Fruit fly (Drosophila melanogaster) whole organism, embryonic: ENCODE data around the gene CG43897.

Experiments
- Awh ChIP-seq: fragments of 200-800 bp; sonication (Bioruptor generic); IDR thresholded peaks from 2 replicates; pipeline ENCODE4, ENCODE4 v1.3.6; 2022; ENCODE audit warnings: missing biosample characterization, missing genetic modification characterization
- BEAF-32 ChIP-seq: fragments of 200-800 bp; sonication (Bioruptor generic); optimal IDR thresholded peaks from 3 replicates; lab custom pipeline; 2017; ENCODE audit warnings: missing biosample characterization, missing genetic modification characterization, mild to moderate bottlenecking, moderate library complexity, missing genetic modification reagents
- Bteb2 ChIP-seq: fragments of 200-800 bp; sonication (Bioruptor generic); optimal IDR thresholded peaks from 2 replicates; lab custom pipeline; 2016; ENCODE audit warnings: missing biosample characterization, missing genetic modification characterization
- CG10209 ChIP-seq: fragments of 200-800 bp; sonication (Bioruptor generic); optimal IDR thresholded peaks from 3 replicates; lab custom pipeline; 2017; ENCODE audit warnings: missing biosample characterization, mild to moderate bottlenecking, missing genetic modification characterization, missing genetic modification reagents
- CG10267 ChIP-seq: fragments of 200-800 bp; sonication (Bioruptor generic); optimal IDR thresholded peaks from 2 replicates; lab custom pipeline; 2018; ENCODE audit warnings: missing biosample characterization, mild to moderate bottlenecking, missing genetic modification characterization, moderate library complexity
- CG10321 ChIP-seq: fragments of 200-800 bp; sonication (Bioruptor generic); IDR thresholded peaks from 2 replicates; pipeline ENCODE4 v1.3.6; 2022; ENCODE audit warnings: missing biosample characterization, missing genetic modification characterization
- CG10654 ChIP-seq: fragments of 200-800 bp; sonication (Bioruptor generic); optimal IDR thresholded peaks from 2 replicates; lab custom pipeline; 2016; ENCODE audit warnings: missing biosample characterization, missing genetic modification characterization
- CG11093 ChIP-seq: fragments of 200-800 bp; sonication (Bioruptor generic); IDR thresholded peaks from 3 replicates; pipeline ENCODE4 v1.3.6; 2022; ENCODE audit warnings: missing biosample characterization, missing genetic modification characterization
- CG11247 ChIP-seq: fragments of 200-800 bp; sonication (Bioruptor generic); IDR thresholded peaks from 2 replicates; pipeline ENCODE4 v1.3.6; 2022; ENCODE audit warnings: missing biosample characterization, missing genetic modification characterization
- CG12071 ChIP-seq: fragments of 200-800 bp; sonication (Bioruptor generic); optimal IDR thresholded peaks from 3 replicates; lab custom pipeline; 2018; ENCODE audit warnings: missing biosample characterization, mild to moderate bottlenecking, missing genetic modification characterization
- CG12299 ChIP-seq: fragments of 200-800 bp; sonication (Bioruptor generic); optimal IDR thresholded peaks from 2 replicates; lab custom pipeline; 2018; ENCODE audit warnings: missing biosample characterization, mild to moderate bottlenecking, missing genetic modification characterization
- CG13296 ChIP-seq: fragments of 200-800 bp; sonication (Bioruptor generic); optimal IDR thresholded peaks from 3 replicates; lab custom pipeline; 2018; ENCODE audit warnings: missing biosample characterization, mild to moderate bottlenecking, missing genetic modification characterization
- CG13775 ChIP-seq: fragments of 200-800 bp; sonication (Bioruptor generic); optimal IDR thresholded peaks from 3 replicates; lab custom pipeline; 2017; ENCODE audit warnings: missing biosample characterization, mild to moderate bottlenecking, missing genetic modification characterization
- CG17328 ChIP-seq: fragments of 200-800 bp; sonication (Bioruptor generic); IDR thresholded peaks from 2 replicates; pipeline ENCODE4 v1.3.6; 2022; ENCODE audit warnings: missing biosample characterization, missing genetic modification characterization
- CG31441 ChIP-seq: fragments of 200-800 bp; sonication (Bioruptor generic); IDR thresholded peaks from 2 replicates; pipeline ENCODE4 v1.3.6; 2022; ENCODE audit warnings: missing biosample characterization, missing genetic modification characterization
- CG3726 ChIP-seq: fragments of 200-800 bp; sonication (Bioruptor generic); IDR thresholded peaks from 3 replicates; pipeline ENCODE4, ENCODE4 v1.3.6; 2022; ENCODE audit warnings: missing biosample characterization, missing genetic modification characterization
- CG4424 ChIP-seq: fragments of 200-800 bp; sonication (Bioruptor generic); optimal IDR thresholded peaks from 3 replicates; lab custom pipeline; 2016; ENCODE audit warnings: missing biosample characterization, missing genetic modification characterization
- CG6272 ChIP-seq: fragments of 200-800 bp; sonication (Bioruptor generic); IDR thresholded peaks from 2 replicates; pipeline ENCODE4 v1.3.6; 2022; ENCODE audit warnings: missing biosample characterization, missing genetic modification characterization
- CG8281 ChIP-seq: fragments of 200-800 bp; sonication (Bioruptor generic); optimal IDR thresholded peaks from 2 replicates; lab custom pipeline; 2018; ENCODE audit warnings: missing biosample characterization, mild to moderate bottlenecking, missing genetic modification characterization, moderate library complexity
- CG9797 ChIP-seq: fragments of 200-800 bp; sonication (Bioruptor generic); optimal IDR thresholded peaks from 3 replicates; lab custom pipeline; 2018; ENCODE audit warnings: missing biosample characterization, mild to moderate bottlenecking, missing genetic modification characterization
- Dip3 ChIP-seq: fragments of 200-800 bp; sonication (Bioruptor generic); optimal IDR thresholded peaks from 3 replicates; lab custom pipeline; 2016; ENCODE audit warnings: missing biosample characterization, missing genetic modification characterization
- Drgx ChIP-seq: fragments of 200-800 bp; sonication (Bioruptor generic); IDR thresholded peaks from 2 replicates; pipeline ENCODE4 v1.3.6; 2022; ENCODE audit warnings: missing biosample characterization, missing genetic modification characterization
- E2f1 ChIP-seq: fragments of 200-800 bp; sonication (Bioruptor generic); IDR thresholded peaks from 2 replicates; pipeline ENCODE4 v1.3.6; 2022; ENCODE audit warnings: missing biosample characterization, missing genetic modification characterization
- HHEX ChIP-seq: fragments of 200-800 bp; sonication (Bioruptor generic); optimal IDR thresholded peaks from 3 replicates; lab custom pipeline; 2017; ENCODE audit warnings: missing biosample characterization, mild to moderate bottlenecking, missing genetic modification characterization, missing genetic modification reagents
- Nf-YB ChIP-seq: fragments of 200-800 bp; sonication (Bioruptor generic); optimal IDR thresholded peaks from 3 replicates; lab custom pipeline; 2019; ENCODE audit warnings: missing biosample characterization, mild to moderate bottlenecking, missing genetic modification characterization, moderate library complexity
- Ravus ChIP-seq: fragments of 200-800 bp; sonication (Bioruptor generic); IDR thresholded peaks from 2 replicates; pipeline ENCODE4 v1.3.6; 2022; ENCODE audit warnings: missing biosample characterization, missing genetic modification characterization
- Six4 ChIP-seq: fragments of 200-800 bp; sonication (Bioruptor generic); optimal IDR thresholded peaks from 2 replicates; lab custom pipeline; 2016; ENCODE audit warnings: missing biosample characterization, missing genetic modification characterization
- Taf1 ChIP-seq: fragments of 200-800 bp; sonication (Bioruptor generic); IDR thresholded peaks from 2 replicates; pipeline ENCODE4 v1.3.6; 2022; ENCODE audit warnings: missing biosample characterization, missing genetic modification characterization
- Xrp1 ChIP-seq: fragments of 200-800 bp; sonication (Bioruptor generic); IDR thresholded peaks from 2 replicates; pipeline ENCODE4 v1.3.6; 2022; ENCODE audit warnings: missing biosample characterization, missing genetic modification characterization
- ase ChIP-seq: fragments of 200-800 bp; sonication (Bioruptor generic); IDR thresholded peaks from 3 replicates; pipeline ENCODE4 v1.3.6; 2022; ENCODE audit warnings: missing biosample characterization, missing genetic modification characterization
- bcd ChIP-seq: fragments of 200-800 bp; sonication (Bioruptor generic); optimal IDR thresholded peaks from 2 replicates; lab custom pipeline; 2017; ENCODE audit warnings: missing biosample characterization, mild to moderate bottlenecking, missing genetic modification characterization
- ci ChIP-seq: fragments of 200-800 bp; sonication (Bioruptor generic); IDR thresholded peaks from 3 replicates; pipeline ENCODE4 v1.3.6; 2022; ENCODE audit warnings: missing biosample characterization, missing genetic modification characterization
- exex ChIP-seq: fragments of 200-800 bp; sonication (Bioruptor generic); optimal IDR thresholded peaks from 4 replicates; lab custom pipeline; 2018; ENCODE audit warnings: missing biosample characterization, mild to moderate bottlenecking, missing genetic modification characterization, moderate library complexity
- gcm ChIP-seq: fragments of 200-800 bp; sonication (Bioruptor generic); optimal IDR thresholded peaks from 2 replicates; lab custom pipeline; 2019; ENCODE audit warnings: missing biosample characterization, mild to moderate bottlenecking, missing genetic modification characterization, moderate library complexity
- gem ChIP-seq: fragments of 200-800 bp; sonication (Bioruptor generic); optimal IDR thresholded peaks from 2 replicates; lab custom pipeline; 2019; ENCODE audit warnings: missing biosample characterization, mild to moderate bottlenecking, missing genetic modification characterization, moderate library complexity
- hbn ChIP-seq: fragments of 200-800 bp; sonication (Bioruptor generic); IDR thresholded peaks from 2 replicates; pipeline ENCODE4 v1.3.6; 2022; ENCODE audit warnings: missing biosample characterization, missing genetic modification characterization; ENCODE audit not compliant: partially characterized antibody
- jumu ChIP-seq: fragments of 200-800 bp; sonication (Bioruptor generic); optimal IDR thresholded peaks from 3 replicates; lab custom pipeline; 2016; ENCODE audit warnings: missing biosample characterization, missing genetic modification characterization
- ken ChIP-seq: fragments of 200-800 bp; sonication (Bioruptor generic); IDR thresholded peaks from 3 replicates; pipeline ENCODE4 v1.3.6; 2022; ENCODE audit warnings: missing biosample characterization, missing genetic modification characterization
- kni ChIP-seq: fragments of 200-800 bp; sonication (Bioruptor generic); optimal IDR thresholded peaks from 3 replicates; lab custom pipeline; 2017; ENCODE audit warnings: mild to moderate bottlenecking, missing biosample characterization, missing genetic modification reagents, missing genetic modification characterization
- lilli ChIP-seq: fragments of 200-800 bp; sonication (Bioruptor generic); optimal IDR thresholded peaks from 3 replicates; lab custom pipeline; 2016; ENCODE audit warnings: missing biosample characterization, missing genetic modification characterization
- mirr ChIP-seq: fragments of 200-800 bp; sonication (Bioruptor generic); optimal IDR thresholded peaks from 3 replicates; lab custom pipeline; 2018; ENCODE audit warnings: missing biosample characterization, mild to moderate bottlenecking, missing genetic modification characterization
- phol ChIP-seq: fragments of 200-800 bp; sonication (Bioruptor generic); optimal IDR thresholded peaks from 3 replicates; lab custom pipeline; 2018; ENCODE audit warnings: missing biosample characterization, mild to moderate bottlenecking, missing genetic modification characterization, moderate library complexity
- ranshi ChIP-seq: fragments of 200-800 bp; sonication (Bioruptor generic); IDR thresholded peaks from 2 replicates; pipeline ENCODE4 v1.3.6; 2022; ENCODE audit warnings: missing biosample characterization, missing genetic modification characterization
- ro ChIP-seq: fragments of 200-800 bp; sonication (Bioruptor generic); IDR thresholded peaks from 2 replicates; pipeline ENCODE4 v1.3.6; 2022; ENCODE audit warnings: missing biosample characterization, missing genetic modification characterization
- sens-2 ChIP-seq: fragments of 200-800 bp; sonication (Bioruptor generic); IDR thresholded peaks from 2 replicates; pipeline ENCODE4 v1.3.6; 2022; ENCODE audit warnings: missing biosample characterization, missing genetic modification characterization
- sqz ChIP-seq: fragments of 200-800 bp; sonication (Bioruptor generic); optimal IDR thresholded peaks from 3 replicates; lab custom pipeline; 2018; ENCODE audit warnings: missing biosample characterization, mild to moderate bottlenecking, missing genetic modification characterization
- tap ChIP-seq: fragments of 200-800 bp; optimal IDR thresholded peaks from 3 replicates; lab custom pipeline; 2019; ENCODE audit warnings: missing biosample characterization, mild to moderate bottlenecking, missing genetic modification characterization, moderate library complexity
- wdn ChIP-seq: fragments of 200-800 bp; sonication (Bioruptor generic); IDR thresholded peaks from 2 replicates; pipeline ENCODE4 v1.3.6; 2022; ENCODE audit warnings: missing biosample characterization, missing genetic modification characterization
- yki ChIP-seq: fragments of >200 bp; optimal IDR thresholded peaks from 3 replicates; lab custom pipeline; 2018

The CG43897 gene

dm6 chr3L:9856430-9857218 is 43.0 kb downstream of the CG43897 start (continued):
- TF ChIP-seq Xrp1 (GFP tag; lab: Robert Waterston, UW) (peak; percentile 94), gcm (peak; percentile 87), ci (GFP tag; lab: Robert Waterston, UW) (peak; percentile 82; the same call in 1 of the 3 replicates), CG6272 (GFP tag; lab: Robert Waterston, UW) (peak; percentile 69; the same call in 1 of the 2 replicates), CG12071 (no peak), CG13296 (GFP tag; lab: Kevin White, UChicago) (peak; percentile 45), CG12299 (tag; lab: Kevin White, UChicago) (peak; percentile 77), wdn (GFP tag; lab: Robert Waterston, UW) (0 out of 2 replicates have a peak, but pooled peaks have one; percentile 25), kni (GFP tag; lab: Kevin White, UChicago) (no peak), HHEX (GFP tag; lab: Kevin White, UChicago) (peak; percentile 67), lilli (GFP tag; lab: Kevin White, UChicago) (peak; percentile 44), phol (tag; lab: Kevin White, UChicago) (peak; percentile 92), ase (GFP tag; lab: Robert Waterston, UW) (peak; percentile 83), Awh (GFP tag; lab: Robert Waterston, UW) (peak; percentile 88), CG17328 (peak; percentile 89), Drgx (peak; percentile 39; the same call in 1 of the 2 replicates), Bteb2 (GFP tag; lab: Kevin White, UChicago) (peak; percentile 19), tap (tag; lab: Kevin White, UChicago) (peak; percentile 90), sqz (GFP tag; lab: Kevin White, UChicago) (peak; percentile 74), exex (tag; lab: Kevin White, UChicago) (peak; percentile 18), jumu (GFP tag; lab: Kevin White, UChicago) (no peak), mirr (no peak), CG13775 (GFP tag; lab: Kevin White, UChicago) (peak; percentile 74), ro (GFP tag; lab: Robert Waterston, UW) (peak; percentile 66), ken (GFP tag; lab: Robert Waterston, UW) (peak; percentile 49; the same call in 1 of the 3 replicates), CG31441 (GFP tag; lab: Robert Waterston, UW) (peak; percentile 84), Ravus (no peak; the same call in none of the 2 replicates), E2f1 (peak; percentile 91), BEAF-32 (no peak), CG11093 (GFP tag; lab: Robert Waterston, UW) (peak; percentile 75), CG10654 (GFP tag; lab: Kevin White, UChicago) (peak; percentile 67), bcd (GFP tag; lab: Kevin White, UChicago) (peak; percentile 76), Six4 (GFP tag; lab: Kevin White, UChicago) (peak; percentile 74), Nf-YB (GFP tag; lab: Kevin White, UChicago) (peak; percentile 62), Taf1 (GFP tag; lab: Robert Waterston, UW) (peak; percentile 53; the same call in 1 of the 2 replicates), CG9797 (GFP tag; lab: Kevin White, UChicago) (no peak), CG11247 (GFP tag; lab: Robert Waterston, UW) (peak; percentile 68; the same call in 1 of the 2 replicates), CG10321 (peak; percentile 45; the same call in 1 of the 2 replicates), yki (lab: Kevin White, UChicago) (no peak), CG10209 (GFP tag; lab: Kevin White, UChicago) (peak; percentile 84), hbn (GFP tag; lab: Robert Waterston, UW) (no peak), ranshi (peak; percentile 81), gem (peak; percentile 94), Dip3 (GFP tag; lab: Kevin White, UChicago) (no peak), CG3726 (GFP tag; lab: Robert Waterston, UW) (peak; percentile 84; the same call in 1 of the 3 replicates), CG8281 (tag; lab: Kevin White, UChicago) (peak; percentile 51), CG10267 (tag; lab: Kevin White, UChicago) (peak; percentile 84), CG4424 (peak; percentile 73), sens-2 (GFP tag; lab: Robert Waterston, UW) (peak; percentile 69; the same call in 1 of the 2 replicates)
